Worm (Caenorhabditis elegans) whole organism, late embryonic: ENCODE measurements around the gene T26H5.14.

Source experiments
- F13H6.1 ChIP-seq: sonication (generic microtip); optimal IDR thresholded peaks from 2 replicates; lab custom pipeline; 2016; ENCODE audit warnings: missing genetic modification characterization, missing compliant biosample characterization
- ama-1 ChIP-seq: fragments of 150-350 bp; optimal IDR thresholded peaks from 2 replicates; lab custom pipeline; 2014
- ceh-9 ChIP-seq: sonication (generic microtip); optimal IDR thresholded peaks from 2 replicates; lab custom pipeline; 2016; ENCODE audit warnings: mild to moderate bottlenecking, missing genetic modification characterization, inconsistent platforms, missing compliant biosample characterization
- lin-11 ChIP-seq: fragments of 200-800 bp; sonication (Bioruptor generic); optimal IDR thresholded peaks from 2 replicates; lab custom pipeline; 2018; ENCODE audit warnings: mild to moderate bottlenecking, missing genetic modification characterization, missing compliant biosample characterization
- odd-2 ChIP-seq: sonication (generic microtip); optimal IDR thresholded peaks from 2 replicates; lab custom pipeline; 2017; ENCODE audit warnings: antibody characterized with exemption, mild to moderate bottlenecking, missing genetic modification characterization, missing compliant biosample characterization
- pag-3 ChIP-seq: sonication (generic microtip); optimal IDR thresholded peaks from 2 replicates; lab custom pipeline; 2016; ENCODE audit warnings: missing compliant biosample characterization, missing genetic modification characterization, borderline replicate concordance
- tbx-2 ChIP-seq: sonication (generic microtip); optimal IDR thresholded peaks from 2 replicates; lab custom pipeline; 2016; ENCODE audit warnings: missing genetic modification characterization, missing compliant biosample characterization

- TF ChIP-seq ceh-9 (tag; lab: Kevin White, UChicago): no peak
- TF ChIP-seq F13H6.1 (tag; lab: Kevin White, UChicago): no peak
- no peak for TF ChIP-seq lin-11
- peak; percentile 63 for TF ChIP-seq tbx-2
- no peak for TF ChIP-seq ama-1 (lab: Kevin White, UChicago)
- TF ChIP-seq odd-2 (tag; lab: Kevin White, UChicago): no peak
- TF ChIP-seq pag-3 (tag; lab: Kevin White, UChicago): no peak
Observed at ce11 chrV:15497731-15498130, 48.8 kb downstream of the T26H5.14 start.
